Fruit fly (Drosophila melanogaster) whole organism, prepupa: ENCODE results near the gene GC2.
"Not testable (repeated sequence)": the region's sequence is repeated elsewhere in the genome, so short reads cannot be mapped to it uniquely, and the experiment has no call there.

Experiments used
- Blimp-1 ChIP-seq: fragments of 200-800 bp; sonication (Bioruptor generic); optimal IDR thresholded peaks from 3 replicates; lab custom pipeline; 2017; ENCODE audit warnings: missing biosample characterization, missing genetic modification characterization, mild to moderate bottlenecking, moderate library complexity, missing genetic modification reagents
- CG10669 ChIP-seq: fragments of 200-800 bp; sonication (Bioruptor generic); optimal IDR thresholded peaks from 3 replicates; lab custom pipeline; 2018; ENCODE audit warnings: missing biosample characterization, mild to moderate bottlenecking, missing genetic modification characterization, moderate library complexity
- CG11294 ChIP-seq: fragments of 200-800 bp; sonication (Bioruptor generic); IDR thresholded peaks from 2 replicates; pipeline ENCODE4 v1.3.6; 2022; ENCODE audit warnings: missing biosample characterization, missing genetic modification characterization
- CG11762 ChIP-seq: fragments of 200-800 bp; sonication (Bioruptor generic); optimal IDR thresholded peaks from 3 replicates; lab custom pipeline; 2016; ENCODE audit warnings: missing biosample characterization, missing genetic modification characterization; ENCODE audit not compliant: insufficient read depth
- CG1621 ChIP-seq: fragments of 200-800 bp; sonication (Bioruptor generic); optimal IDR thresholded peaks from 3 replicates; lab custom pipeline; 2018; ENCODE audit warnings: missing biosample characterization, mild to moderate bottlenecking, missing genetic modification characterization
- CG3032 ChIP-seq: fragments of 200-800 bp; optimal IDR thresholded peaks from 2 replicates; lab custom pipeline; 2019; ENCODE audit warnings: missing biosample characterization, mild to moderate bottlenecking, missing genetic modification characterization, moderate library complexity
- CG31627 ChIP-seq: fragments of 200-800 bp; sonication (Bioruptor generic); optimal IDR thresholded peaks from 3 replicates; lab custom pipeline; 2016; ENCODE audit warnings: missing biosample characterization, missing genetic modification characterization
- CG32006 ChIP-seq: fragments of 200-800 bp; sonication (Bioruptor generic); optimal IDR thresholded peaks from 3 replicates; lab custom pipeline; 2017; ENCODE audit warnings: missing biosample characterization, mild to moderate bottlenecking, missing genetic modification characterization
- CG3919 ChIP-seq: fragments of 200-800 bp; sonication (Bioruptor generic); optimal IDR thresholded peaks from 3 replicates; lab custom pipeline; 2016; ENCODE audit warnings: missing biosample characterization, missing genetic modification characterization
- CG4318 ChIP-seq: fragments of 200-800 bp; sonication (Bioruptor generic); optimal IDR thresholded peaks from 3 replicates; lab custom pipeline; 2017; ENCODE audit warnings: missing biosample characterization, mild to moderate bottlenecking, missing genetic modification characterization
- CG6163 ChIP-seq: fragments of 200-800 bp; sonication (Bioruptor generic); IDR thresholded peaks from 3 replicates; pipeline ENCODE4 v1.3.6; 2022; ENCODE audit warnings: missing biosample characterization, missing genetic modification characterization
- CG6276 ChIP-seq: fragments of 200-800 bp; sonication (Bioruptor generic); optimal IDR thresholded peaks from 2 replicates; lab custom pipeline; 2017; ENCODE audit warnings: missing biosample characterization, mild to moderate bottlenecking, missing genetic modification characterization
- CG6792 ChIP-seq: fragments of 200-800 bp; sonication (Bioruptor generic); optimal IDR thresholded peaks from 3 replicates; lab custom pipeline; 2016; ENCODE audit warnings: missing biosample characterization, missing genetic modification characterization
- CG6808 ChIP-seq: fragments of 200-800 bp; sonication (Bioruptor generic); optimal IDR thresholded peaks from 3 replicates; lab custom pipeline; 2017; ENCODE audit warnings: missing biosample characterization, missing genetic modification characterization, mild to moderate bottlenecking, moderate library complexity, missing genetic modification reagents
- CG7368 ChIP-seq: fragments of 200-800 bp; sonication (Bioruptor generic); optimal IDR thresholded peaks from 3 replicates; lab custom pipeline; 2016; ENCODE audit warnings: missing biosample characterization, missing genetic modification characterization
- CG8119 ChIP-seq: fragments of 200-800 bp; sonication (Bioruptor generic); IDR thresholded peaks from 3 replicates; pipeline ENCODE4 v1.3.6; 2022; ENCODE audit warnings: missing biosample characterization, missing genetic modification characterization
- CG8319 ChIP-seq: fragments of 200-800 bp; sonication (Bioruptor generic); optimal IDR thresholded peaks from 3 replicates; lab custom pipeline; 2016; ENCODE audit warnings: missing biosample characterization, missing genetic modification characterization
- CG9139 ChIP-seq: fragments of 200-800 bp; sonication (Bioruptor generic); optimal IDR thresholded peaks from 3 replicates; lab custom pipeline; 2017; ENCODE audit warnings: missing biosample characterization, mild to moderate bottlenecking, missing genetic modification characterization
- Eip93F ChIP-seq: fragments of 200-800 bp; sonication (Bioruptor generic); optimal IDR thresholded peaks from 2 replicates; lab custom pipeline; 2016; ENCODE audit warnings: missing biosample characterization, mild to moderate bottlenecking, missing genetic modification characterization
- Ets96B ChIP-seq: fragments of 200-800 bp; optimal IDR thresholded peaks from 2 replicates; lab custom pipeline; 2019; ENCODE audit warnings: missing biosample characterization, mild to moderate bottlenecking, missing genetic modification characterization, moderate library complexity
- Gug ChIP-seq: fragments of 200-800 bp; sonication (Bioruptor generic); IDR thresholded peaks from 2 replicates; pipeline ENCODE4 v1.3.6; 2022; ENCODE audit warnings: missing biosample characterization, missing genetic modification characterization
- Hr38 ChIP-seq: sonication (Bioruptor generic); optimal IDR thresholded peaks from 2 replicates; lab custom pipeline; 2016; ENCODE audit warnings: missing biosample characterization, missing genetic modification characterization
- Hr39 ChIP-seq: fragments of 200-800 bp; sonication (Bioruptor generic); optimal IDR thresholded peaks from 2 replicates; lab custom pipeline; 2016; ENCODE audit warnings: missing biosample characterization, missing genetic modification characterization
- Hr4 ChIP-seq: fragments of 200-800 bp; sonication (Bioruptor generic); optimal IDR thresholded peaks from 3 replicates; lab custom pipeline; 2016; ENCODE audit warnings: missing biosample characterization, missing genetic modification characterization
- OdsH ChIP-seq: fragments of 200-800 bp; sonication (Bioruptor generic); optimal IDR thresholded peaks from 3 replicates; lab custom pipeline; 2016; ENCODE audit warnings: missing biosample characterization, missing genetic modification characterization
- Sox102F ChIP-seq: fragments of 200-800 bp; sonication (Bioruptor generic); optimal IDR thresholded peaks from 2 replicates; lab custom pipeline; 2016; ENCODE audit warnings: missing biosample characterization, mild to moderate bottlenecking, missing genetic modification characterization
- Sox14 ChIP-seq: fragments of 200-800 bp; sonication (Bioruptor generic); optimal IDR thresholded peaks from 3 replicates; lab custom pipeline; 2016; ENCODE audit warnings: missing biosample characterization, missing genetic modification characterization
- Sox15 ChIP-seq: fragments of 200-800 bp; sonication (Bioruptor generic); optimal IDR thresholded peaks from 3 replicates; lab custom pipeline; 2016; ENCODE audit warnings: missing biosample characterization, missing genetic modification characterization
- achi ChIP-seq: fragments of 200-800 bp; sonication (Bioruptor generic); optimal IDR thresholded peaks from 3 replicates; lab custom pipeline; 2016; ENCODE audit warnings: missing biosample characterization, missing genetic modification characterization
- acj6 ChIP-seq: fragments of 200-800 bp; sonication (Bioruptor generic); optimal IDR thresholded peaks from 3 replicates; lab custom pipeline; 2016; ENCODE audit warnings: missing biosample characterization, missing genetic modification characterization
- cyc ChIP-seq: fragments of 200-800 bp; sonication (Bioruptor generic); optimal IDR thresholded peaks from 3 replicates; lab custom pipeline; 2016; ENCODE audit warnings: missing biosample characterization, missing genetic modification characterization
- dac ChIP-seq: fragments of 200-800 bp; sonication (Bioruptor generic); optimal IDR thresholded peaks from 2 replicates; lab custom pipeline; 2017; ENCODE audit warnings: missing biosample characterization, mild to moderate bottlenecking, missing genetic modification characterization
- dsx ChIP-seq: fragments of 200-800 bp; optimal IDR thresholded peaks from 3 replicates; lab custom pipeline; 2019; ENCODE audit warnings: missing biosample characterization, mild to moderate bottlenecking, missing genetic modification characterization, moderate library complexity; ENCODE audit not compliant: poor library complexity, severe bottlenecking
- eg ChIP-seq: fragments of 200-800 bp; sonication (Bioruptor generic); IDR thresholded peaks from 3 replicates; pipeline ENCODE4 v1.3.6; 2022; ENCODE audit warnings: missing biosample characterization, missing genetic modification characterization
- esn ChIP-seq: fragments of 200-800 bp; sonication (Bioruptor generic); optimal IDR thresholded peaks from 2 replicates; lab custom pipeline; 2016; ENCODE audit warnings: missing biosample characterization, mild to moderate bottlenecking, missing genetic modification characterization, moderate library complexity
- fd59A ChIP-seq: fragments of 200-800 bp; sonication (Bioruptor generic); optimal IDR thresholded peaks from 2 replicates; lab custom pipeline; 2017; ENCODE audit warnings: missing biosample characterization, mild to moderate bottlenecking, missing genetic modification characterization, missing genetic modification reagents
- fkh ChIP-seq: fragments of 200-800 bp; sonication (Bioruptor generic); optimal IDR thresholded peaks from 3 replicates; lab custom pipeline; 2017; ENCODE audit warnings: missing biosample characterization, mild to moderate bottlenecking, missing genetic modification characterization, moderate library complexity
- net ChIP-seq: fragments of 200-800 bp; sonication (Bioruptor generic); optimal IDR thresholded peaks from 3 replicates; lab custom pipeline; 2016; ENCODE audit warnings: missing biosample characterization, missing genetic modification characterization
- pdm3 ChIP-seq: fragments of 200-800 bp; sonication (Bioruptor generic); optimal IDR thresholded peaks from 3 replicates; lab custom pipeline; 2016; ENCODE audit warnings: missing biosample characterization, missing genetic modification characterization
- salr ChIP-seq, 2 experiments: fragments of 200-800 bp; sonication (Bioruptor generic); optimal IDR thresholded peaks; 3 replicates each; lab custom pipeline; 2016 to 2018; ENCODE audit warnings: missing biosample characterization in 2 of 2, missing genetic modification characterization in 2 of 2, mild to moderate bottlenecking in 1 of 2
- spab ChIP-seq: fragments of 200-800 bp; sonication (Bioruptor generic); optimal IDR thresholded peaks from 2 replicates; lab custom pipeline; 2017; ENCODE audit warnings: missing biosample characterization, mild to moderate bottlenecking, missing genetic modification characterization, missing genetic modification reagents
- topi ChIP-seq: fragments of 200-800 bp; sonication (Bioruptor generic); optimal IDR thresholded peaks from 3 replicates; lab custom pipeline; 2016; ENCODE audit warnings: missing biosample characterization, missing genetic modification characterization
- vri ChIP-seq: fragments of 200-800 bp; sonication (Bioruptor generic); optimal IDR thresholded peaks from 3 replicates; lab custom pipeline; 2016; ENCODE audit warnings: missing biosample characterization, mild to moderate bottlenecking, missing genetic modification characterization

Gene GC2

dm6 chr3R:11956444-11956843, 15.1 kb upstream of the GC2 start, which contains the start of gene Hsp70Aa:
Gene Hsp70Aa (minus strand): TSS chr3R:11956544.
- not testable (repeated sequence) for TF ChIP-seq Gug (GFP tag; lab: Robert Waterston, UW); spab (GFP tag; lab: Kevin White, UChicago); dsx (GFP tag; lab: Kevin White, UChicago)
- TF ChIP-seq, all 60 proteins: peak for 0; not testable (repeated sequence) for 60

- TF ChIP-seq CG11294 (GFP tag; lab: Robert Waterston, UW) (no peak), CG4318 (no peak), CG31627 (GFP tag; lab: Kevin White, UChicago) (no peak), Eip93F (GFP tag; lab: Kevin White, UChicago) (no peak), CG3032 (tag; lab: Kevin White, UChicago) (no peak)
These were observed 14.1 kb upstream of the GC2 start for dm6 chr3R:11957388-11957787.

dm6 chr3R:11958235-11958634, 13.3 kb upstream of the GC2 start, which contains the start of gene Hsp70Ab:
Gene Hsp70Ab (plus strand): TSS chr3R:11958535.
- not testable (repeated sequence) for TF ChIP-seq CG7368, Sox102F, esn (GFP tag; lab: Kevin White, UChicago)

dm6 chr3R:11962739-11963214, 8.7 kb upstream of the GC2 start, which contains the start of the genes CG3281 and aurA:
Gene CG3281 (minus strand): TSS chr3R:11962805.
Gene aurA (plus strand): TSS chr3R:11963124.
- TF ChIP-seq net (GFP tag; lab: Kevin White, UChicago) (no peak), salr (GFP tag; optimal IDR thresholded peaks at IDR 0.05; lab: Kevin White, UChicago) (peak in 1 of 2 experiments; percentile 8), dac (peak; percentile 0), CG3919 (GFP tag; lab: Kevin White, UChicago) (no peak), topi (GFP tag; lab: Kevin White, UChicago) (peak; percentile 74), achi (peak; percentile 59), Sox14 (GFP tag; lab: Kevin White, UChicago) (peak; percentile 75), acj6 (peak; percentile 66), pdm3 (GFP tag; lab: Kevin White, UChicago) (no peak), CG7368 (GFP tag; lab: Kevin White, UChicago) (peak; percentile 5), CG1621 (tag; lab: Kevin White, UChicago) (no peak), CG32006 (GFP tag; lab: Kevin White, UChicago) (peak; percentile 57), CG6808 (peak; percentile 32), CG11294 (GFP tag; lab: Robert Waterston, UW) (peak; percentile 23; the same call in 1 of the 2 replicates), CG6276 (GFP tag; lab: Kevin White, UChicago) (no peak), CG9139 (no peak), cyc (GFP tag; lab: Kevin White, UChicago) (peak; percentile 80), Sox15 (GFP tag; lab: Kevin White, UChicago) (peak; percentile 68), esn (GFP tag; lab: Kevin White, UChicago) (peak; percentile 83), vri (GFP tag; lab: Kevin White, UChicago) (no peak), Blimp-1 (GFP tag; lab: Kevin White, UChicago) (no peak), Gug (GFP tag; lab: Robert Waterston, UW) (peak; percentile 28; the same call in 1 of the 2 replicates), Hr38 (GFP tag; lab: Kevin White, UChicago) (no peak), spab (GFP tag; lab: Kevin White, UChicago) (no peak), CG6163 (no peak; the same call in 2 of the 3 replicates), CG8319 (GFP tag; lab: Kevin White, UChicago) (peak; percentile 51), Sox102F (GFP tag; lab: Kevin White, UChicago) (no peak), Hr4 (GFP tag; lab: Kevin White, UChicago) (peak; percentile 73), Ets96B (peak; percentile 49), fkh (no peak), CG8119 (0 out of 3 replicates have a peak, but pooled peaks have one; percentile 21), Hr39 (GFP tag; lab: Kevin White, UChicago) (peak; percentile 80), CG11762 (peak; percentile 37), CG31627 (GFP tag; lab: Kevin White, UChicago) (peak; percentile 82), eg (GFP tag; lab: Robert Waterston, UW) (no peak), OdsH (peak; percentile 70), CG4318 (no peak), fd59A (GFP tag; lab: Kevin White, UChicago) (no peak), CG6792 (peak; percentile 46), CG10669 (GFP tag; lab: Kevin White, UChicago) (peak; percentile 44)
